Worm (Caenorhabditis elegans): Measurements from ENCODE around the gene clec-36.

Gene clec-36

DNA sequence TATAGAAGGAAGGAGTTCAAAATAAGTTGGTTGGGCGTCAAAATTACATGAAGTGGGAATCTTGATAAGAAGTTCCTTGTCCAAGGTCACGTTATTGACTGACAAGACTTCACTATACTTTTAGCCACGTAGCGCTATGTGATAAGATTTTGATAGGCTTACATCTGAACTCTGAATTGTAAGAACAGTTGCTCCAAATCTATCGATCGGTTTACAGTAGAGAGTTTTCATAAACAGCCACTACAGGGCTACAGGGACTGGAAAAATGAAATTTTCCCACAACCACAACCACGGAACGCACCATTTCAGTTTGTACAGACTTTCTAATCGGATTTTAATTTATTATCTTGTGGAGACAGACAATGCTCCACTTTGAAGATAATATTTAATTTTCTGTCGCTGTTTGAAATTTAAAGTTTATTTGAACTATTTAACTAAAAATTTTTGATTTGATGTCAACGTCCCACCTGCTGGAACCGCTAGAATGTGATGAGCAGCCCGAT is 9.6 kb upstream of the clec-36 start, which contains the start of the genes clec-31 and clec-22:
Gene clec-31 (minus strand): TSS at position 101 of the 503 bp plus-strand sequence.
Gene clec-22 (plus strand): TSS at position 453 of the 503 bp plus-strand sequence.
- TF ChIP-seq ZK546.5 (tag; optimal IDR thresholded peaks at IDR 0.05) (no peak), lin-39 (tag; optimal IDR thresholded peaks at IDR 0.05) (no peak), unc-55 (GFP tag; optimal IDR thresholded peaks at IDR 0.05) (no peak), nhr-12 (tag; optimal IDR thresholded peaks at IDR 0.05) (no peak), ceh-82 (tag; optimal IDR thresholded peaks at IDR 0.05) (no peak), sem-4 (tag; optimal IDR thresholded peaks at IDR 0.05) (no peak), aly-2 (tag; optimal IDR thresholded peaks at IDR 0.05) (no peak), sma-3 (GFP tag; optimal IDR thresholded peaks at IDR 0.05) (no peak), unc-39 (tag; optimal IDR thresholded peaks at IDR 0.05) (no peak), nhr-23 (tag; optimal IDR thresholded peaks at IDR 0.05) (no peak), egl-27 (tag; optimal IDR thresholded peaks at IDR 0.05) (no peak), ztf-4 (tag; optimal IDR thresholded peaks at IDR 0.05) (no peak), elt-3 (tag; optimal IDR thresholded peaks at IDR 0.05) (no peak), nhr-129 (tag; optimal IDR thresholded peaks at IDR 0.05) (no peak), lin-13 (GFP tag; optimal IDR thresholded peaks at IDR 0.05) (no peak), R02D3.7 (tag; optimal IDR thresholded peaks at IDR 0.05) (no peak), blmp-1 (tag; optimal IDR thresholded peaks at IDR 0.05; ENCODE audit: insufficient read depth) (no peak), F13H6.1 (tag; optimal IDR thresholded peaks at IDR 0.05) (no peak), unc-62 (GFP tag; optimal IDR thresholded peaks at IDR 0.05) (no peak), ceh-16 (tag; optimal IDR thresholded peaks at IDR 0.05) (no peak)

DNA sequence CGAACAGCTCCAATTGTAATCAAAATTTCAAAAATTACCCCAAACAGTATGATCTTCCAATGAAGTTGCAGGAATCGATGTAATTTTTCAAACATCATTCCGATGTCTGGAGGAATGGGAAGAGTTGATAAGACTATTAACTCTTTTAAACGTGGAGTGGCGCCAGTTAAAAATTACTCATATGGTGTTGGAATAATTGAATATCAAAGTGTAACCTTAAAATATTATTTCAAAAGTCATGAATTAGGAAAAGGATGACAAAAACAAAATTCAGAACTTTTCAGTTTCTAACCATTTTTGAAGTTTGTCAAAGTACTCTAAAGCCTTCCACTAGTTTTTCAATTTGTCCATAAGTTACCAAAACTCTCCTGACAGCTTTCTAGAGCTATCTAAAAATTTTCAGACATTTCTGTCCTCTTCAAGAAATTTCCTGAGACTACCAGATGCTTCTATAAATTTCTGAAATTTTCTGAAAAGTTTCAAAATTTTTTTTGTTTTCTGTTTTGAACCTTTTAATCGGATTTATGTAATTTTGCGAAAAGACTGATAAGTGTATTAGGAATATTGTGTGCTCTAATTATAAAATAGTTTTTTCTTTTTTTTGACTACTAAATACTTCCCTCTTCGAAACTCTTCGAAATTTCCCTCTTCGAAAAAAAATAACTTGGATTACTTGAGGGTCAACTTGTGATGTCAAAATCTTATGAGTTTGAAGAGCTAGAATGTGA is 5.7 kb upstream of the clec-36 start, which contains the start of the genes clec-35 and clec-27:
Gene clec-35 (minus strand): TSS at position 101 of the 728 bp plus-strand sequence.
Gene clec-27 (plus strand): TSS at position 678 of the 728 bp plus-strand sequence.
- no peak for TF ChIP-seq mab-5 (tag; optimal IDR thresholded peaks at IDR 0.05)
- no peak for TF ChIP-seq snpc-4 (tag; optimal IDR thresholded peaks at IDR 0.05)
- TF ChIP-seq ztf-1 (GFP tag; conservative IDR thresholded peaks at IDR 0.05): no peak
- TF ChIP-seq ztf-4 (tag; optimal IDR thresholded peaks at IDR 0.05): no peak
- TF ChIP-seq ama-1 (optimal IDR thresholded peaks at IDR 0.05): no peak
- TF ChIP-seq ZK546.5 (tag; optimal IDR thresholded peaks at IDR 0.05): no peak
- no peak for TF ChIP-seq nhr-25 (tag; optimal IDR thresholded peaks at IDR 0.05)
- TF ChIP-seq mbf-1 (tag; optimal IDR thresholded peaks at IDR 0.05): no peak
- TF ChIP-seq elt-1 (tag; optimal IDR thresholded peaks at IDR 0.05): no peak
- no peak for TF ChIP-seq skn-1 (tag; optimal IDR thresholded peaks at IDR 0.05)
- TF ChIP-seq elt-3 (tag; optimal IDR thresholded peaks at IDR 0.05): no peak
- no peak for TF ChIP-seq sma-9 (GFP tag; optimal IDR thresholded peaks at IDR 0.05)
- no peak for TF ChIP-seq sma-9 (tag; optimal IDR thresholded peaks at IDR 0.05)
- TF ChIP-seq nhr-77 (tag; optimal IDR thresholded peaks at IDR 0.05): no peak
- no peak for TF ChIP-seq dmd-4 (tag; optimal IDR thresholded peaks at IDR 0.05)
- TF ChIP-seq gmeb-1 (tag; optimal IDR thresholded peaks at IDR 0.05): no peak
- no peak for TF ChIP-seq aly-2 (tag; optimal IDR thresholded peaks at IDR 0.05)
- no peak for TF ChIP-seq crh-2 (tag; optimal IDR thresholded peaks at IDR 0.05)
- TF ChIP-seq nhr-129 (tag; optimal IDR thresholded peaks at IDR 0.05): no peak

DNA sequence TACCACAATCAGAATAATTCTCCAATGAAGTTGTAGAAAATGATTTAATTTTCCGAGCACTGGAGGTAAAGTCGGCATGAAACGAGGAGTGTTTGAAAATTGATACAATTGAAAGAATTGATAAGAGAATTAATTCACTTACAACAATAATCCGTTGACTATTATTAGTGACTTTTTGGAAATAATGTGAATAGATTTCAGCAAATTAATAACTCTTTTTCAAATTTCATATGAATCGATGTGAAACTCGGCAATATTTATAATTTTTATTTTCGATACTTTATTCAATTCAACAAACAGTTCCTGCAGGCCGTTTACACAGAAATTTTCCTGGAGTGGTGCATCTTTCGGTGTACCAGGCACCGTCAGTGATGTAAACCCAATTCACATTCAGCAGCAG is 3.6 kb upstream of the clec-36 start, which contains the start of gene clec-37:
Gene clec-37 (minus strand): TSS at position 101 of the 400 bp plus-strand sequence.
- TF ChIP-seq sem-4 (tag; optimal IDR thresholded peaks at IDR 0.05): no peak
- TF ChIP-seq nhr-11 (tag; optimal IDR thresholded peaks at IDR 0.05): no peak
- TF ChIP-seq alr-1 (tag; optimal IDR thresholded peaks at IDR 0.05): no peak
- TF ChIP-seq lsy-2 (tag; optimal IDR thresholded peaks at IDR 0.05): no peak
- no peak for TF ChIP-seq egl-27 (tag; optimal IDR thresholded peaks at IDR 0.05)
- TF ChIP-seq nhr-10 (tag; optimal IDR thresholded peaks at IDR 0.05): no peak
- no peak for TF ChIP-seq C34F6.9 (tag; optimal IDR thresholded peaks at IDR 0.05)
- no peak for TF ChIP-seq blmp-1 (tag; optimal IDR thresholded peaks at IDR 0.05; ENCODE audit: insufficient read depth)
- no peak for TF ChIP-seq R02D3.7 (tag; optimal IDR thresholded peaks at IDR 0.05)
- no peak for TF ChIP-seq nhr-21 (tag; optimal IDR thresholded peaks at IDR 0.05)
- no peak for TF ChIP-seq lin-39 (tag; optimal IDR thresholded peaks at IDR 0.05)
- TF ChIP-seq ztf-4 (tag; optimal IDR thresholded peaks at IDR 0.05): no peak
- no peak for TF ChIP-seq elt-1 (tag; optimal IDR thresholded peaks at IDR 0.05)
- no peak for TF ChIP-seq nhr-129 (tag; optimal IDR thresholded peaks at IDR 0.05)
- no peak for TF ChIP-seq ceh-82 (tag; optimal IDR thresholded peaks at IDR 0.05)
- TF ChIP-seq F13H6.1 (tag; optimal IDR thresholded peaks at IDR 0.05): no peak
